Worm (Caenorhabditis elegans): ENCODE measurements around the gene F10D7.10.

DNA sequence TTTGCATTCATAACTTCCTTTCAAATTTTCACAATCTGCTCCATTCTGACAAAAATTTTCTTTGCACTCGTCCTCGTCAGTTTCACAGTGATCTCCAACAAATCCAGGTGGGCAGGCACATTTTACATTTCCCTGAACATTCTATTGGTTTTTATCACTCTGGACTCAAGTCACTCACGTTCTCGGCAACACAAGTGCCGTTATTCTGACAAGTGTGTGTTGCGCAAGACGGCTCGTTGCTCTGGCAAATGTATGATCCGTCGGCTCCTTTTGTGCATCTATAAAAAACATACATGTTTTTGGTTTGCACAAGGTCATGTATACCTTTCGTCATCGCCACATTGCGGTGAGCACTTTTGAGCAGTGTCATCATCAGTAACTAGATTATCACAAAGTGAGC is 33.1 kb upstream of the F10D7.10 start:
- TF ChIP-seq unc-62 (GFP tag; optimal IDR thresholded peaks at IDR 0.05) (no peak), pha-4 (tag; optimal IDR thresholded peaks at IDR 0.05) (no peak), skn-1 (tag; optimal IDR thresholded peaks at IDR 0.05) (no peak), ztf-11 (tag; optimal IDR thresholded peaks at IDR 0.05) (no peak), eor-1 (tag; optimal IDR thresholded peaks at IDR 0.05) (no peak), ama-1 (optimal IDR thresholded peaks at IDR 0.05) (no peak), nhr-12 (tag; optimal IDR thresholded peaks at IDR 0.05) (no peak), R02D3.7 (tag; optimal IDR thresholded peaks at IDR 0.05) (no peak), ceh-82 (tag; optimal IDR thresholded peaks at IDR 0.05) (no peak), nhr-11 (tag; optimal IDR thresholded peaks at IDR 0.05) (no peak)

Measured in whole organism, L3 larva.